Fruit fly (Drosophila melanogaster) whole organism, embryonic: ENCODE measurements around the gene alpha-Spec.

Source experiments
- Blimp-1 ChIP-seq: fragments of 200-800 bp; sonication (Bioruptor generic); optimal IDR thresholded peaks from 3 replicates; lab custom pipeline; 2018; ENCODE audit warnings: missing biosample characterization, missing genetic modification characterization, mild to moderate bottlenecking, moderate library complexity, missing genetic modification reagents
- Bteb2 ChIP-seq: fragments of 200-800 bp; sonication (Bioruptor generic); optimal IDR thresholded peaks from 2 replicates; lab custom pipeline; 2016; ENCODE audit warnings: missing biosample characterization, missing genetic modification characterization
- CG10565 ChIP-seq: fragments of 200-800 bp; sonication (Bioruptor generic); optimal IDR thresholded peaks from 3 replicates; lab custom pipeline; 2016; ENCODE audit warnings: missing biosample characterization, mild to moderate bottlenecking, missing genetic modification characterization
- CG11695 ChIP-seq: fragments of 200-800 bp; sonication (Bioruptor generic); IDR thresholded peaks from 3 replicates; pipeline ENCODE4 v1.3.6; 2022; ENCODE audit warnings: missing biosample characterization, missing genetic modification characterization
- CG11696 ChIP-seq: fragments of 200-800 bp; sonication (Bioruptor generic); IDR thresholded peaks from 2 replicates; pipeline ENCODE4 v1.3.6; 2022; ENCODE audit warnings: missing biosample characterization, missing genetic modification characterization
- CG12071 ChIP-seq: fragments of 200-800 bp; sonication (Bioruptor generic); optimal IDR thresholded peaks from 3 replicates; lab custom pipeline; 2018; ENCODE audit warnings: missing biosample characterization, mild to moderate bottlenecking, missing genetic modification characterization
- CG14441 ChIP-seq: fragments of 200-800 bp; sonication (Bioruptor generic); IDR thresholded peaks from 2 replicates; pipeline ENCODE4 v1.3.6; 2022; ENCODE audit warnings: missing biosample characterization, missing genetic modification characterization
- CG1529 ChIP-seq: fragments of 200-800 bp; sonication (Bioruptor generic); optimal IDR thresholded peaks from 3 replicates; lab custom pipeline; 2018; ENCODE audit warnings: missing biosample characterization, missing genetic modification characterization
- CG17385 ChIP-seq: fragments of 200-800 bp; sonication (Bioruptor generic); optimal IDR thresholded peaks from 3 replicates; lab custom pipeline; 2018; ENCODE audit warnings: missing biosample characterization, mild to moderate bottlenecking, missing genetic modification characterization
- CG18619 ChIP-seq: fragments of 200-800 bp; sonication (Bioruptor generic); optimal IDR thresholded peaks from 3 replicates; lab custom pipeline; 2017; ENCODE audit warnings: missing biosample characterization, mild to moderate bottlenecking, missing genetic modification characterization
- CG30020 ChIP-seq: fragments of 200-800 bp; optimal IDR thresholded peaks from 2 replicates; lab custom pipeline; 2019; ENCODE audit warnings: missing biosample characterization, mild to moderate bottlenecking, missing genetic modification characterization, moderate library complexity
- CG31441 ChIP-seq: fragments of 200-800 bp; sonication (Bioruptor generic); IDR thresholded peaks from 2 replicates; pipeline ENCODE4 v1.3.6; 2022; ENCODE audit warnings: missing biosample characterization, missing genetic modification characterization
- CG3281 ChIP-seq: fragments of 200-800 bp; sonication (Bioruptor generic); optimal IDR thresholded peaks from 3 replicates; lab custom pipeline; 2017; ENCODE audit warnings: missing biosample characterization, mild to moderate bottlenecking, missing genetic modification characterization
- CG3838 ChIP-seq: fragments of 200-800 bp; sonication (Bioruptor generic); optimal IDR thresholded peaks from 3 replicates; lab custom pipeline; 2016; ENCODE audit warnings: missing biosample characterization, missing genetic modification characterization
- CG4282 ChIP-seq: fragments of 200-800 bp; sonication (Bioruptor generic); optimal IDR thresholded peaks from 2 replicates; lab custom pipeline; 2016; ENCODE audit warnings: missing biosample characterization, missing genetic modification characterization
- CG4707 ChIP-seq: fragments of 200-800 bp; sonication (Bioruptor generic); optimal IDR thresholded peaks from 2 replicates; lab custom pipeline; 2018; ENCODE audit warnings: missing biosample characterization, mild to moderate bottlenecking, missing genetic modification characterization, moderate library complexity
- CG4730 ChIP-seq: fragments of 200-800 bp; sonication (Bioruptor generic); IDR thresholded peaks from 2 replicates; pipeline ENCODE4 v1.3.6; 2022; ENCODE audit warnings: missing biosample characterization, missing genetic modification characterization
- CG7786 ChIP-seq: fragments of 200-800 bp; sonication (Bioruptor generic); optimal IDR thresholded peaks from 2 replicates; lab custom pipeline; 2016; ENCODE audit warnings: missing biosample characterization, missing genetic modification characterization
- CG8924 ChIP-seq: fragments of 200-800 bp; optimal IDR thresholded peaks from 3 replicates; lab custom pipeline; 2019; ENCODE audit warnings: missing biosample characterization, mild to moderate bottlenecking, missing genetic modification characterization, moderate library complexity
- CG9215 ChIP-seq: fragments of 200-800 bp; sonication (Bioruptor generic); IDR thresholded peaks from 2 replicates; pipeline ENCODE4 v1.3.6; 2022; ENCODE audit warnings: missing biosample characterization, missing genetic modification characterization
- E2f2 ChIP-seq: fragments of 200-800 bp; sonication (Bioruptor generic); IDR thresholded peaks from 2 replicates; pipeline ENCODE4 v1.3.6; 2022; ENCODE audit warnings: missing biosample characterization, missing genetic modification characterization
- Gug ChIP-seq: fragments of 200-800 bp; sonication (Bioruptor generic); IDR thresholded peaks from 4 replicates; pipeline ENCODE4 v1.3.6; 2022; ENCODE audit warnings: missing biosample characterization, missing genetic modification characterization
- Hand ChIP-seq: fragments of 200-800 bp; sonication (Bioruptor generic); optimal IDR thresholded peaks from 2 replicates; lab custom pipeline; 2017; ENCODE audit warnings: mild to moderate bottlenecking, missing biosample characterization, missing genetic modification reagents, missing genetic modification characterization
- MTF-1 ChIP-seq: fragments of 200-800 bp; sonication (Bioruptor generic); optimal IDR thresholded peaks from 2 replicates; lab custom pipeline; 2018; ENCODE audit warnings: missing biosample characterization, mild to moderate bottlenecking, missing genetic modification characterization, borderline replicate concordance
- Max ChIP-seq: fragments of 200-800 bp; sonication (Bioruptor generic); optimal IDR thresholded peaks from 2 replicates; lab custom pipeline; 2016; ENCODE audit warnings: missing biosample characterization, mild to moderate bottlenecking, missing genetic modification characterization
- Nf-YA ChIP-seq: fragments of 200-800 bp; sonication (Bioruptor generic); IDR thresholded peaks from 2 replicates; pipeline ENCODE4 v1.3.6; 2022; ENCODE audit warnings: missing biosample characterization, missing genetic modification characterization
- Sin3A ChIP-seq: fragments of >200 bp; optimal IDR thresholded peaks from 2 replicates; lab custom pipeline; 2018
- Stat92E ChIP-seq, 3 experiments: fragments of >200 bp in 2 of 3; fragments of 200-800 bp in 1 of 3; sonication (Bioruptor generic) in 1 of 3; optimal IDR thresholded peaks; 2 replicates each; lab custom pipeline; 2017 to 2019; ENCODE audit warnings: missing biosample characterization in 3 of 3, missing genetic modification characterization in 3 of 3, mild to moderate bottlenecking in 1 of 3, moderate library complexity in 1 of 3
- Xbp1 ChIP-seq: fragments of 200-800 bp; sonication (Bioruptor generic); optimal IDR thresholded peaks from 3 replicates; lab custom pipeline; 2016; ENCODE audit warnings: missing biosample characterization, mild to moderate bottlenecking, missing genetic modification characterization
- ap ChIP-seq: fragments of 200-800 bp; sonication (Bioruptor generic); IDR thresholded peaks from 2 replicates; pipeline ENCODE4 v1.3.6; 2022; ENCODE audit warnings: missing biosample characterization, missing genetic modification characterization
- cato ChIP-seq: fragments of 200-800 bp; sonication (Bioruptor generic); optimal IDR thresholded peaks from 2 replicates; lab custom pipeline; 2016; ENCODE audit warnings: missing biosample characterization, missing genetic modification characterization, borderline replicate concordance
- chinmo ChIP-seq: fragments of 200-800 bp; sonication (Bioruptor generic); IDR thresholded peaks from 4 replicates; pipeline ENCODE4 v1.3.6; 2022; ENCODE audit warnings: missing biosample characterization, missing genetic modification characterization; ENCODE audit not compliant: partially characterized antibody
- dmrt11E ChIP-seq: fragments of 200-800 bp; sonication (Bioruptor generic); optimal IDR thresholded peaks from 3 replicates; lab custom pipeline; 2018; ENCODE audit warnings: missing biosample characterization, mild to moderate bottlenecking, missing genetic modification characterization, moderate library complexity
- ewg ChIP-seq: fragments of 200-800 bp; sonication (Bioruptor generic); optimal IDR thresholded peaks from 3 replicates; lab custom pipeline; 2017; ENCODE audit warnings: mild to moderate bottlenecking, missing biosample characterization, missing genetic modification reagents, missing genetic modification characterization
- exex ChIP-seq: fragments of 200-800 bp; sonication (Bioruptor generic); optimal IDR thresholded peaks from 4 replicates; lab custom pipeline; 2018; ENCODE audit warnings: missing biosample characterization, mild to moderate bottlenecking, missing genetic modification characterization, moderate library complexity
- gem ChIP-seq: fragments of 200-800 bp; sonication (Bioruptor generic); optimal IDR thresholded peaks from 2 replicates; lab custom pipeline; 2019; ENCODE audit warnings: missing biosample characterization, mild to moderate bottlenecking, missing genetic modification characterization, moderate library complexity
- gsb-n ChIP-seq: fragments of 200-800 bp; sonication (Bioruptor generic); optimal IDR thresholded peaks from 3 replicates; lab custom pipeline; 2018; ENCODE audit warnings: missing biosample characterization, mild to moderate bottlenecking, missing genetic modification characterization
- ham ChIP-seq: fragments of 200-800 bp; sonication (Bioruptor generic); IDR thresholded peaks from 2 replicates; pipeline ENCODE4 v1.3.6; 2022; ENCODE audit warnings: missing biosample characterization, missing genetic modification characterization
- nau ChIP-seq: fragments of 200-800 bp; sonication (Bioruptor generic); optimal IDR thresholded peaks from 3 replicates; lab custom pipeline; 2017; ENCODE audit warnings: missing biosample characterization, mild to moderate bottlenecking, missing genetic modification characterization, missing genetic modification reagents
- nmo ChIP-seq: fragments of 200-800 bp; sonication (Bioruptor generic); optimal IDR thresholded peaks from 2 replicates; lab custom pipeline; 2018; ENCODE audit warnings: missing biosample characterization, mild to moderate bottlenecking, missing genetic modification characterization, moderate library complexity
- odd ChIP-seq: fragments of 200-800 bp; sonication (Bioruptor generic); optimal IDR thresholded peaks from 2 replicates; lab custom pipeline; 2017; ENCODE audit warnings: missing biosample characterization, mild to moderate bottlenecking, missing genetic modification characterization
- pan ChIP-seq, 4 experiments: fragments of >200 bp in 3 of 4; fragments of 200-800 bp in 1 of 4; sonication (Bioruptor generic) in 1 of 4; optimal IDR thresholded peaks in 3 of 4; IDR thresholded peaks in 1 of 4; 2 replicates each; pipeline versions ENCODE4 v1.3.6 to Lab custom; 2017 to 2022; ENCODE audit warnings: missing biosample characterization in 2 of 4, missing genetic modification characterization in 2 of 4, mixed read lengths in 1 of 4
- phol ChIP-seq: fragments of 200-800 bp; sonication (Bioruptor generic); optimal IDR thresholded peaks from 3 replicates; lab custom pipeline; 2018; ENCODE audit warnings: missing biosample characterization, mild to moderate bottlenecking, missing genetic modification characterization, moderate library complexity
- prd ChIP-seq, 3 experiments: fragments of >200 bp in 2 of 3; fragments of 200-800 bp in 1 of 3; sonication (Bioruptor generic) in 1 of 3; optimal IDR thresholded peaks in 2 of 3; IDR thresholded peaks in 1 of 3; 2 replicates in 2 of 3; 3 replicates in 1 of 3; pipeline versions ENCODE4 v1.3.6 to Lab custom; 2017 to 2022; ENCODE audit warnings: missing biosample characterization in 1 of 3, missing genetic modification characterization in 1 of 3
- sens ChIP-seq: fragments of 200-800 bp; sonication (Bioruptor generic); peaks from one replicate; lab custom pipeline; 2016; ENCODE audit warnings: missing biosample characterization, missing genetic modification characterization
- usp ChIP-seq: fragments of >200 bp; optimal IDR thresholded peaks from 2 replicates; lab custom pipeline; 2017; ENCODE audit warnings: missing biosample characterization, missing genetic modification characterization
- wdn ChIP-seq: fragments of 200-800 bp; sonication (Bioruptor generic); IDR thresholded peaks from 2 replicates; pipeline ENCODE4 v1.3.6; 2022; ENCODE audit warnings: missing biosample characterization, missing genetic modification characterization
- zf30C ChIP-seq: fragments of 200-800 bp; sonication (Bioruptor generic); optimal IDR thresholded peaks from 3 replicates; lab custom pipeline; 2018; ENCODE audit warnings: missing biosample characterization, mild to moderate bottlenecking, missing genetic modification characterization

The alpha-Spec gene

DNA sequence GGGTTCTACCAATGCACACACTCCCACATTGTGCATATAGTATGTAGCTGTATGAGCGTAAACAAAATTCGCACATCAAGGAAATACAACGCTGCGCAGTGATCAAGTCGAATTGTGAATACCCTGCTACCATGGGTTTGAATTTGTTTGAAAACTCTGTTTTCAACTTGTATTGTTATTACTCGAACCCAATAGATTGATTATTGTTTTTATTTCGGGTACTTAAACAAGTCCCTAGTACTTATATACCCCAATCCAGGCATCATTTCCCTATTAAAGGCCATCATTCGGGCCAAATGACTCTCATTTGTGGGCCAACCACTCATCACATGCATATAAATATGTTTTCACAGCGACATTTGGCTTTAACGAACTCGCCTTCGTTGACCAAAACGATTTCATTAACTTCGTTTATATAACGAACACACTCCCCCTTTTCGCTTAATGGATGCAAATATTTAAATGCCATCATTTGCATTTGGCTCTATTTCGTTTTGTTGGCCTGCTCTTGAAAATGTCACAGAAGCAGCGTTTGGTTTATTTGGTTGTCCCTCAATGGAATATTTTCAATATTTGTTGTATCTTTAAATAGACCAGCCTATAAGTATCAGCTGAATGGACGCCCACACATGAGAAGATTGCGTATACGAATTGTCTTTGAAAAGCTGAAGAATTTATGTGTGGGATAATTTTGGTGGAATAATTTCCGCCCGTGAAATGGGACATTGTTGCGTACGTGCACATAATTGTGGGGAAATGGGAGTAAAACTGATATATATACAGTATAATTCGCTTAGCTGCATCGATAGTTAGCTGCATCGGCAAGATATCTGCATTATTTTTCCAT lies 54.8 kb downstream of the alpha-Spec start (continued):
- TF ChIP-seq Gug (GFP tag; lab: Robert Waterston, UW) (peak; percentile 62), usp (GFP tag; lab: Kevin White, UChicago) (no peak), Stat92E (GFP tag; optimal IDR thresholded peaks at IDR 0.05; lab: Kevin White, UChicago) (no peak), CG14441 (GFP tag; lab: Robert Waterston, UW) (peak; percentile 90), ap (GFP tag; lab: Robert Waterston, UW) (peak; percentile 79), Nf-YA (GFP tag; lab: Robert Waterston, UW) (no peak), phol (tag; lab: Kevin White, UChicago) (no peak), MTF-1 (GFP tag; lab: Kevin White, UChicago) (no peak), odd (GFP tag; lab: Kevin White, UChicago) (peak; percentile 35), CG10565 (GFP tag; lab: Kevin White, UChicago) (no peak), CG4282 (GFP tag; lab: Kevin White, UChicago) (no peak), Sin3A (lab: Kevin White, UChicago) (no peak), CG18619 (GFP tag; lab: Kevin White, UChicago) (peak; percentile 63), E2f2 (GFP tag; lab: Robert Waterston, UW) (peak; percentile 62), Bteb2 (GFP tag; lab: Kevin White, UChicago) (peak; percentile 65), CG11695 (GFP tag; lab: Robert Waterston, UW) (peak; percentile 85), CG4707 (GFP tag; lab: Kevin White, UChicago) (no peak), ewg (GFP tag; lab: Kevin White, UChicago) (peak; percentile 42), CG8924 (tag; lab: Kevin White, UChicago) (peak; percentile 61), CG4730 (GFP tag; lab: Robert Waterston, UW) (peak; percentile 75), nau (no peak), Xbp1 (GFP tag; lab: Kevin White, UChicago) (peak; percentile 81), CG31441 (GFP tag; lab: Robert Waterston, UW) (peak; percentile 59), pan (optimal IDR thresholded peaks at IDR 0.05; lab: Kevin White, UChicago) (no peak), pan (GFP tag; optimal IDR thresholded peaks at IDR 0.05 in 1 of 2, IDR thresholded peaks at IDR 0.05 in 1 of 2) (peak in 1 of 2 experiments; percentile 86), sens (GFP tag; lab: Kevin White, UChicago) (peak; percentile 86), CG11696 (peak; percentile 32; the same call in 1 of the 2 replicates), dmrt11E (tag; lab: Kevin White, UChicago) (no peak), Max (GFP tag; lab: Kevin White, UChicago) (no peak), CG12071 (GFP tag; lab: Kevin White, UChicago) (no peak), wdn (GFP tag; lab: Robert Waterston, UW) (peak; percentile 66), zf30C (GFP tag; lab: Kevin White, UChicago) (no peak), ham (no peak), CG17385 (GFP tag; lab: Kevin White, UChicago) (peak; percentile 58), CG7786 (peak; percentile 69), CG3838 (GFP tag; lab: Kevin White, UChicago) (no peak), gem (peak; percentile 76), gsb-n (no peak), nmo (peak; percentile 66), CG3281 (GFP tag; lab: Kevin White, UChicago) (no peak), cato (GFP tag; lab: Kevin White, UChicago) (peak; percentile 27), CG9215 (GFP tag; lab: Robert Waterston, UW) (peak; percentile 52; the same call in 1 of the 2 replicates), CG1529 (GFP tag; lab: Kevin White, UChicago) (no peak), CG30020 (tag; lab: Kevin White, UChicago) (no peak), Blimp-1 (GFP tag; lab: Kevin White, UChicago) (no peak), exex (tag; lab: Kevin White, UChicago) (no peak), prd (optimal IDR thresholded peaks at IDR 0.05; lab: Kevin White, UChicago) (no peak), prd (GFP tag; IDR thresholded peaks at IDR 0.05; lab: Robert Waterston, UW) (peak; percentile 78), chinmo (GFP tag; lab: Robert Waterston, UW) (peak; percentile 83; the same call in 3 of the 4 replicates), Hand (GFP tag; lab: Kevin White, UChicago) (no peak)
